Fruit fly (Drosophila melanogaster): ENCODE data around the gene Mpv17.

- TF ChIP-seq fru (optimal IDR thresholded peaks at IDR 0.05) = no peak
- no peak for TF ChIP-seq CG7271 (tag; optimal IDR thresholded peaks at IDR 0.05)
- no peak for TF ChIP-seq Hand (GFP tag; optimal IDR thresholded peaks at IDR 0.05)
- TF ChIP-seq C15 (GFP tag; IDR thresholded peaks at IDR 0.05) = no peak
- no peak for TF ChIP-seq CG7987 (GFP tag; optimal IDR thresholded peaks at IDR 0.05)
These were observed 48.0 kb downstream of the Mpv17 start for dm6 chr4:981157-981556.
